Fruit fly (Drosophila melanogaster): ENCODE results near the gene HIP.

Gene HIP

dm6 chrX:3772811-3773740, 25.9 kb upstream of the HIP start (continued):
- TF ChIP-seq CG4820 (GFP tag; optimal IDR thresholded peaks at IDR 0.05): peak; percentile 55
- peak; percentile 87 for TF ChIP-seq grau (tag; optimal IDR thresholded peaks at IDR 0.05)
- peak; percentile 86 for TF ChIP-seq CoRest (tag; optimal IDR thresholded peaks at IDR 0.05)
- peak; percentile 69 for TF ChIP-seq sqz (GFP tag; optimal IDR thresholded peaks at IDR 0.05)
- TF ChIP-seq MBD-R2 (GFP tag; IDR thresholded peaks at IDR 0.05): peak; percentile 34; the same call in 1 of the 2 replicates
- TF ChIP-seq maf-S (GFP tag; optimal IDR thresholded peaks at IDR 0.05): no peak
- TF ChIP-seq Aef1 (GFP tag; IDR thresholded peaks at IDR 0.05): peak; percentile 59; the same call in 2 of the 3 replicates
- peak; percentile 79 for TF ChIP-seq CG12391 (tag; optimal IDR thresholded peaks at IDR 0.05)
- no peak for TF ChIP-seq CG6791 (GFP tag; IDR thresholded peaks at IDR 0.05; ENCODE audit: partially characterized antibody)
- TF ChIP-seq CG4328 (GFP tag; optimal IDR thresholded peaks at IDR 0.05): peak; percentile 70
- peak; percentile 35; the same call in 1 of the 3 replicates for TF ChIP-seq otp (GFP tag; IDR thresholded peaks at IDR 0.05)
- peak; percentile 75 for TF ChIP-seq CG6813 (GFP tag; optimal IDR thresholded peaks at IDR 0.05)
- peak; percentile 71 for TF ChIP-seq Ada2b (GFP tag; IDR thresholded peaks at IDR 0.05)
- TF ChIP-seq toy (GFP tag; IDR thresholded peaks at IDR 0.05): peak; percentile 60
- TF ChIP-seq lab (GFP tag; optimal IDR thresholded peaks at IDR 0.05): peak; percentile 85
- TF ChIP-seq z (GFP tag; IDR thresholded peaks at IDR 0.05): no peak
- TF ChIP-seq CG9437 (GFP tag; optimal IDR thresholded peaks at IDR 0.05): peak; percentile 64
- TF ChIP-seq CG1024 (GFP tag; IDR thresholded peaks at IDR 0.05): no peak
- TF ChIP-seq CG3995 (GFP tag; optimal IDR thresholded peaks at IDR 0.05): peak; percentile 17
- peak; percentile 8 for TF ChIP-seq CG33213 (GFP tag; optimal IDR thresholded peaks at IDR 0.05)
- no peak for TF ChIP-seq knrl (GFP tag; IDR thresholded peaks at IDR 0.05; ENCODE audit: partially characterized antibody)
- TF ChIP-seq CG10274 (GFP tag; optimal IDR thresholded peaks at IDR 0.05): peak; percentile 55
- peak; percentile 49 for TF ChIP-seq CG10366 (GFP tag; IDR thresholded peaks at IDR 0.05)
- peak; percentile 37 for TF ChIP-seq CG12942 (GFP tag; optimal IDR thresholded peaks at IDR 0.05)
- peak; percentile 55 for TF ChIP-seq Fer2 (tag; optimal IDR thresholded peaks at IDR 0.05)
- no peak for TF ChIP-seq fu2 (GFP tag; optimal IDR thresholded peaks at IDR 0.05)
- peak; percentile 66 for TF ChIP-seq Bteb2 (GFP tag; optimal IDR thresholded peaks at IDR 0.05)
- TF ChIP-seq Xrp1 (GFP tag; IDR thresholded peaks at IDR 0.05): peak; percentile 80
- peak; percentile 87 for TF ChIP-seq psq (GFP tag; optimal IDR thresholded peaks at IDR 0.05)
- no peak for TF ChIP-seq cas (GFP tag; IDR thresholded peaks at IDR 0.05)
- peak; percentile 77 for TF ChIP-seq lilli (GFP tag; optimal IDR thresholded peaks at IDR 0.05)
- peak; percentile 76 for TF ChIP-seq CG31441 (GFP tag; IDR thresholded peaks at IDR 0.05)
- TF ChIP-seq Pdp1 (GFP tag; optimal IDR thresholded peaks at IDR 0.05): peak; percentile 45 to 47
- peak; percentile 44; the same call in 1 of the 3 replicates for TF ChIP-seq Mrtf (GFP tag; IDR thresholded peaks at IDR 0.05)
- peak; percentile 68 for TF ChIP-seq Blimp-1 (GFP tag; optimal IDR thresholded peaks at IDR 0.05)
- peak; percentile 11 for TF ChIP-seq CG7271 (tag; optimal IDR thresholded peaks at IDR 0.05)
- no peak for TF ChIP-seq CG14860 (GFP tag; IDR thresholded peaks at IDR 0.05; ENCODE audit: partially characterized antibody)
- peak; percentile 27 for TF ChIP-seq onecut (GFP tag; IDR thresholded peaks at IDR 0.05)
- peak; percentile 80 for TF ChIP-seq Oli (tag; optimal IDR thresholded peaks at IDR 0.05)
- peak; percentile 45 for TF ChIP-seq Usf (GFP tag; optimal IDR thresholded peaks at IDR 0.05)
- TF ChIP-seq nmo (GFP tag; optimal IDR thresholded peaks at IDR 0.05): peak; percentile 74
- peak; percentile 54 for TF ChIP-seq CG2116 (GFP tag; optimal IDR thresholded peaks at IDR 0.05)
- peak; percentile 83 for TF ChIP-seq CG2712 (tag; optimal IDR thresholded peaks at IDR 0.05)
- TF ChIP-seq wdn (GFP tag; IDR thresholded peaks at IDR 0.05): peak; percentile 65
- no peak for TF ChIP-seq CkIIα-i1 (GFP tag; IDR thresholded peaks at IDR 0.05)
- no peak for TF ChIP-seq CG13123 (GFP tag; optimal IDR thresholded peaks at IDR 0.05)
- TF ChIP-seq CG9727 (GFP tag; optimal IDR thresholded peaks at IDR 0.05): peak; percentile 76
- TF ChIP-seq inv (GFP tag; IDR thresholded peaks at IDR 0.05; ENCODE audit: partially characterized antibody): no peak
